Worm (Caenorhabditis elegans) whole organism, midembryonic: ENCODE data around the gene C12D5.10.

ENCODE experiments used
- cog-1 ChIP-seq: sonication (generic microtip); optimal IDR thresholded peaks from 2 replicates; lab custom pipeline; 2016; ENCODE audit warnings: missing genetic modification characterization, missing compliant biosample characterization
- flt-1 ChIP-seq: fragments of 200-800 bp; sonication (Bioruptor generic); IDR thresholded peaks from 2 replicates; pipeline ENCODE4 v1.3.6; 2022; ENCODE audit warnings: missing genetic modification characterization, missing compliant biosample characterization

DNA sequence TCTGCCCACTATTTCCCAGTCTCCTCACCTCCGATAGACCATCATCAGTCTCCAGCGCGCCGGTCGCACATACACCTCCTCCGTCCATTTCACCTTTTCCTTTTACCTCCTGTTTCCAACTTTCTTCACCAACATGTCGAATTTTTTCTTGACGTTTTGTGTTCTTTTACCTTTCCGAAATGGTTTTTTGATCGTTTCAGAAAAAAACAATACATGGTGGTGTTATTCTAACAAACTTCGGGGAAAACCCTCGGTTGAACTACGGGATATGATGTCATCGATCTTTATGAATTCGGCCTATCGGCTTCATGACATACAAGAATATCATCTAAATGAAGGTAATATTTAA is 35.4 kb upstream of the C12D5.10 start, which contains the start of gene Y97E10C.1:
- TF ChIP-seq cog-1 (no peak), flt-1 (GFP tag; lab: Robert Waterston, UW) (no peak)
